Fruit fly (Drosophila melanogaster): Measurements from ENCODE around the gene CG13280.

- no peak for TF ChIP-seq h (optimal IDR thresholded peaks at IDR 0.05)
- no peak for TF ChIP-seq psq (optimal IDR thresholded peaks at IDR 0.05)
- TF ChIP-seq ttk (optimal IDR thresholded peaks at IDR 0.05): no peak
- TF ChIP-seq insv (optimal IDR thresholded peaks at IDR 0.05): no peak
These were observed 36.2 kb upstream of the CG13280 start for dm6 chr2L:16857131-16857530.
